Worm (Caenorhabditis elegans): ENCODE results near the gene grd-12.

- peak; percentile 95 for TF ChIP-seq aha-1 (tag)
- no peak for TF ChIP-seq skn-1 (tag; optimal IDR thresholded peaks at IDR 0.05)
- TF ChIP-seq ctbp-1 (GFP tag; IDR thresholded peaks at IDR 0.05): no peak
- no peak for TF ChIP-seq nhr-77 (tag; optimal IDR thresholded peaks at IDR 0.05)
- no peak for TF ChIP-seq ztf-11 (tag; optimal IDR thresholded peaks at IDR 0.05)
- no peak for TF ChIP-seq lin-39 (tag; optimal IDR thresholded peaks at IDR 0.05)
- no peak for TF ChIP-seq ceh-82 (tag; optimal IDR thresholded peaks at IDR 0.05)
- TF ChIP-seq ZK337.2 (GFP tag; IDR thresholded peaks at IDR 0.05): no peak
- TF ChIP-seq ama-1 (optimal IDR thresholded peaks at IDR 0.05): no peak
- no peak for TF ChIP-seq madf-5 (GFP tag; IDR thresholded peaks at IDR 0.05)
- TF ChIP-seq F26F4.8 (GFP tag; conservative IDR thresholded peaks at IDR 0.05): no peak
- no peak for TF ChIP-seq snpc-4 (tag; optimal IDR thresholded peaks at IDR 0.05)
- TF ChIP-seq daf-12 (tag; optimal IDR thresholded peaks at IDR 0.05): no peak
- TF ChIP-seq unc-62 (GFP tag; optimal IDR thresholded peaks at IDR 0.05 in 1 of 2): no peak
- TF ChIP-seq unc-62 (tag; optimal IDR thresholded peaks at IDR 0.05): no peak
Observed at ce11 chrV:14933450-14934218, 44.7 kb upstream of the grd-12 start.
